Fruit fly (Drosophila melanogaster) whole organism, larva: Measurements from ENCODE around the gene Bug22.

Experiments
- noc ChIP-seq: fragments of 200-800 bp; sonication (Bioruptor generic); optimal IDR thresholded peaks from 3 replicates; lab custom pipeline; 2019; ENCODE audit warnings: missing biosample characterization, mild to moderate bottlenecking, missing genetic modification characterization, moderate library complexity

Bug22 gene

dm6 chr2L:10439174-10439573, 8.5 kb upstream of the Bug22 start, which contains the start of gene Nse4:
Nse4 (plus strand) TSS chr2L:10439440.
- TF ChIP-seq noc (tag; lab: Kevin White, UChicago): no peak

dm6 chr2L:10437317-10437716, 6.6 kb upstream of the Bug22 start, which contains the start of gene STUB1:
STUB1 (plus strand) TSS chr2L:10437548.
- TF ChIP-seq noc (tag; lab: Kevin White, UChicago): no peak

dm6 chr2L:10435606-10436160, 5.0 kb upstream of the Bug22 start, which contains the start of the genes TBC1D16 and holn1:
TBC1D16 (minus strand) TSS chr2L:10435656.
holn1 (plus strand) TSS chr2L:10435995.
- no peak for TF ChIP-seq noc (tag; lab: Kevin White, UChicago)

- peak; percentile 8 for TF ChIP-seq noc (tag; lab: Kevin White, UChicago)
Measured at dm6 chr2L:10428528-10428927, 2.2 kb downstream of the Bug22 start, which contains the start of gene CG5188. CG5188 (plus strand) TSS chr2L:10428829.

dm6 chr2L:10426534-10427048, 4.1 kb downstream of the Bug22 start, which contains the start of the genes SmB and KdelR:
SmB (minus strand) TSS chr2L:10426627.
KdelR (plus strand) TSS chr2L:10426887.
- TF ChIP-seq noc (tag; lab: Kevin White, UChicago): no peak

dm6 chr2L:10425599-10425998, 5.1 kb downstream of the Bug22 start:
- no peak for TF ChIP-seq noc (tag; lab: Kevin White, UChicago)

- TF ChIP-seq noc (tag; lab: Kevin White, UChicago): no peak
Measured at dm6 chr2L:10422643-10423606, 7.8 kb downstream of the Bug22 start, which contains the start of the genes pie and Wdfy2. pie (minus strand) TSS chr2L:10422780. Wdfy2 (plus strand) TSS chr2L:10423291.

- no peak for TF ChIP-seq noc (tag; lab: Kevin White, UChicago)
Measured at dm6 chr2L:10418981-10419380, 11.7 kb downstream of the Bug22 start, which contains the start of gene RfC3. RfC3 (plus strand) TSS chr2L:10419190.

dm6 chr2L:10413251-10414127, 17.2 kb downstream of the Bug22 start, which contains the start of the genes CG5355 and Klp31E:
CG5355 (minus strand) TSS chr2L:10413463.
Klp31E (plus strand) TSS chr2L:10414017.
- no peak for TF ChIP-seq noc (tag; lab: Kevin White, UChicago)

- no peak for TF ChIP-seq noc (tag; lab: Kevin White, UChicago)
Measured at dm6 chr2L:10408122-10408576, 22.6 kb downstream of the Bug22 start, which contains the start of the genes Ip259 and RpS27A. Ip259 (plus strand) TSS chr2L:10408352. RpS27A (plus strand) TSS chr2L:10408352.

- TF ChIP-seq noc (tag; lab: Kevin White, UChicago): no peak
Measured at dm6 chr2L:10405008-10405654, 25.6 kb downstream of the Bug22 start, which contains the start of the genes CG17768, LSm-4 and Ir31a. CG17768 (minus strand) TSS chr2L:10405203. LSm-4 (minus strand) TSS chr2L:10405203. Ir31a (plus strand) TSS chr2L:10405565.

- no peak for TF ChIP-seq noc (tag; lab: Kevin White, UChicago)
Measured at dm6 chr2L:10403803-10404315, 26.9 kb downstream of the Bug22 start.

- TF ChIP-seq noc (tag; lab: Kevin White, UChicago): no peak
Measured at dm6 chr2L:10396877-10397587, 33.7 kb downstream of the Bug22 start.
